Worm (Caenorhabditis elegans): Measurements from ENCODE around the gene pals-40.
"Not testable (repeated sequence)": the region's sequence is repeated elsewhere in the genome, so short reads cannot be mapped to it uniquely, and the experiment has no call there.

DNA sequence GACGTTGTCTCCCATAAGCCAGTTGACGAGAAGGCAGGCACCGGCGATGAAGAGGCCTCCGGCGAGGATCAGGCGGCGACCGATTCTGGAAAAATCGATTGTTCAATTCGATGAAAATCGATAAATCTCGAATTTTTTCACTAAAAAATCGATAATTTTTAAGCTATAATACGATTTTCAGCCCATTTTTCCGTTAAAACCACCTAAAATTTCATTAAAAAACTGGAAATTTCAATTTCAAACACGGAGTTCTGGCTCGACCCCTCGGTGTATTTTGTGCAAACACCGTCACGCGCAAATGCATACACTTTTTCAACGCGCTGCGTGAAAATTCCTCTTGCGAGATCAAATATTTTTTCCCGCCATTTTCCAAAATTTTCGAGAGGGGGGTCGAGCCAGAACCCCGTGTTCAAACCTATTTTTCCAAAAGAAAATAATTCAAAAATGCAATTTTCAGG lies 42.6 kb upstream of the pals-40 start:
- not testable (repeated sequence) for TF ChIP-seq snpc-4 (tag; optimal IDR thresholded peaks at IDR 0.05); elt-3 (tag; optimal IDR thresholded peaks at IDR 0.05); ets-5 (GFP tag; IDR thresholded peaks at IDR 0.05); nhr-71 (tag; optimal IDR thresholded peaks at IDR 0.05); F16B12.6 (tag; optimal IDR thresholded peaks at IDR 0.05); fos-1 (tag; optimal IDR thresholded peaks at IDR 0.05); lir-3 (tag; optimal IDR thresholded peaks at IDR 0.05; ENCODE audit: poor library complexity); nhr-77 (tag; optimal IDR thresholded peaks at IDR 0.05); nhr-237 (tag; optimal IDR thresholded peaks at IDR 0.05); egl-27 (tag; optimal IDR thresholded peaks at IDR 0.05); mab-9 (GFP tag; IDR thresholded peaks at IDR 0.05); jun-1 (tag; optimal IDR thresholded peaks at IDR 0.05)

Measured in whole organism, L1 larva.